Worm (Caenorhabditis elegans) whole organism, L3 larva: ENCODE results near the gene catp-2.
A peak's percentile ranks its signal among the peaks of the same experiment; 100 is the strongest.

Source experiments
- R02D3.7 ChIP-seq: fragments of 150-350 bp; optimal IDR thresholded peaks from 2 replicates; lab custom pipeline; 2014; ENCODE audit warnings: missing biosample characterization, missing genetic modification characterization
- aly-2 ChIP-seq: fragments of 150-350 bp; optimal IDR thresholded peaks from 2 replicates; lab custom pipeline; 2014; ENCODE audit warnings: missing biosample characterization, missing genetic modification characterization
- ama-1 ChIP-seq: fragments of 150-350 bp; optimal IDR thresholded peaks from 2 replicates; lab custom pipeline; 2018
- ceh-16 ChIP-seq: sonication (generic microtip); optimal IDR thresholded peaks from 2 replicates; lab custom pipeline; 2017; ENCODE audit warnings: missing biosample characterization, missing genetic modification characterization
- ceh-28 ChIP-seq: fragments of 150-350 bp; optimal IDR thresholded peaks from 2 replicates; lab custom pipeline; 2014; ENCODE audit warnings: missing biosample characterization, missing genetic modification reagents, missing genetic modification characterization
- ceh-82 ChIP-seq: fragments of 150-350 bp; optimal IDR thresholded peaks from 2 replicates; lab custom pipeline; 2014; ENCODE audit warnings: missing biosample characterization, missing genetic modification characterization
- ceh-9 ChIP-seq: sonication (generic microtip); optimal IDR thresholded peaks from 2 replicates; lab custom pipeline; 2018; ENCODE audit warnings: missing biosample characterization, missing genetic modification characterization
- daf-12 ChIP-seq: fragments of 150-350 bp; optimal IDR thresholded peaks from 2 replicates; lab custom pipeline; 2014; ENCODE audit warnings: missing biosample characterization, missing genetic modification reagents, missing genetic modification characterization
- egl-5 ChIP-seq: fragments of 150-350 bp; optimal IDR thresholded peaks from 2 replicates; lab custom pipeline; 2017; ENCODE audit warnings: missing biosample characterization, missing genetic modification reagents, missing genetic modification characterization, inconsistent platforms
- elt-1 ChIP-seq: fragments of 150-350 bp; optimal IDR thresholded peaks from 2 replicates; lab custom pipeline; 2014; ENCODE audit warnings: missing biosample characterization, missing genetic modification characterization
- elt-2 ChIP-seq: sonication (generic microtip); optimal IDR thresholded peaks from 2 replicates; lab custom pipeline; 2016; ENCODE audit warnings: missing genetic modification reagents, mild to moderate bottlenecking, missing genetic modification characterization, missing compliant biosample characterization
- elt-3 ChIP-seq, 3 experiments: fragments of 150-350 bp in 1 of 3; sonication (generic microtip) in 2 of 3; optimal IDR thresholded peaks; 2 replicates in 2 of 3; 4 replicates in 1 of 3; lab custom pipeline; 2014 to 2017; ENCODE audit warnings: missing biosample characterization in 3 of 3, missing genetic modification characterization in 3 of 3
- fkh-10 ChIP-seq: sonication (generic microtip); optimal IDR thresholded peaks from 2 replicates; lab custom pipeline; 2017; ENCODE audit warnings: missing biosample characterization, missing genetic modification reagents, missing genetic modification characterization
- fkh-2 ChIP-seq: fragments of 150-350 bp; optimal IDR thresholded peaks from 2 replicates; lab custom pipeline; 2014; ENCODE audit warnings: missing biosample characterization, missing genetic modification reagents, missing genetic modification characterization
- hmg-11 ChIP-seq: sonication (generic microtip); optimal IDR thresholded peaks from 2 replicates; lab custom pipeline; 2016; ENCODE audit warnings: missing genetic modification characterization, missing compliant biosample characterization
- lin-15B ChIP-seq: fragments of 150-350 bp; optimal IDR thresholded peaks from 2 replicates; lab custom pipeline; 2014; ENCODE audit warnings: missing biosample characterization, missing genetic modification characterization
- lsy-12 ChIP-seq: sonication (generic microtip); optimal IDR thresholded peaks from 2 replicates; lab custom pipeline; 2016; ENCODE audit warnings: mild to moderate bottlenecking, missing genetic modification characterization, missing compliant biosample characterization
- mdl-1 ChIP-seq: fragments of 150-350 bp; optimal IDR thresholded peaks from 2 replicates; lab custom pipeline; 2014; ENCODE audit warnings: missing biosample characterization, missing genetic modification characterization
- mml-1 ChIP-seq: fragments of 150-350 bp; sonication (generic microtip); optimal IDR thresholded peaks from 3 replicates; lab custom pipeline; 2014; ENCODE audit warnings: missing biosample characterization, missing genetic modification characterization
- nfya-1 ChIP-seq: sonication (generic microtip); optimal IDR thresholded peaks from 2 replicates; lab custom pipeline; 2017; ENCODE audit warnings: missing genetic modification characterization, mild to moderate bottlenecking, missing compliant biosample characterization, antibody characterized with exemption, moderate library complexity; ENCODE audit not compliant: insufficient read depth
- nhr-11 ChIP-seq: fragments of 150-350 bp; optimal IDR thresholded peaks from 2 replicates; lab custom pipeline; 2014; ENCODE audit warnings: missing biosample characterization, missing genetic modification characterization
- nhr-23 ChIP-seq: fragments of 150-350 bp; optimal IDR thresholded peaks from 2 replicates; lab custom pipeline; 2014; ENCODE audit warnings: missing biosample characterization, missing genetic modification reagents, missing genetic modification characterization
- nhr-237 ChIP-seq: fragments of 150-350 bp; optimal IDR thresholded peaks from 2 replicates; lab custom pipeline; 2014; ENCODE audit warnings: missing biosample characterization, missing genetic modification characterization
- nhr-25 ChIP-seq: sonication (generic microtip); optimal IDR thresholded peaks from 2 replicates; lab custom pipeline; 2017; ENCODE audit warnings: missing biosample characterization, missing genetic modification characterization
- nhr-28 ChIP-seq: fragments of 150-350 bp; optimal IDR thresholded peaks from 2 replicates; lab custom pipeline; 2014; ENCODE audit warnings: missing biosample characterization, missing genetic modification characterization
- nhr-43 ChIP-seq: sonication (generic microtip); optimal IDR thresholded peaks from 2 replicates; lab custom pipeline; 2016; ENCODE audit warnings: mild to moderate bottlenecking, missing genetic modification characterization, missing compliant biosample characterization; ENCODE audit not compliant: poor library complexity, severe bottlenecking
- nhr-67 ChIP-seq: fragments of 150-350 bp; optimal IDR thresholded peaks from 2 replicates; lab custom pipeline; 2014; ENCODE audit warnings: missing biosample characterization, missing genetic modification characterization
- nhr-76 ChIP-seq: fragments of 150-350 bp; sonication (generic microtip); optimal IDR thresholded peaks from 5 replicates; lab custom pipeline; 2014; ENCODE audit warnings: missing biosample characterization, missing genetic modification characterization
- nhr-77 ChIP-seq: fragments of 150-350 bp; optimal IDR thresholded peaks from 2 replicates; lab custom pipeline; 2014; ENCODE audit warnings: missing biosample characterization, missing genetic modification characterization
- pha-4 ChIP-seq: fragments of 150-350 bp; optimal IDR thresholded peaks from 2 replicates; lab custom pipeline; 2014; ENCODE audit warnings: missing biosample characterization, missing genetic modification reagents, missing genetic modification characterization
- sea-2 ChIP-seq: fragments of 150-350 bp; sonication (generic microtip); optimal IDR thresholded peaks from 4 replicates; lab custom pipeline; 2014; ENCODE audit warnings: missing biosample characterization, missing genetic modification reagents, missing genetic modification characterization
- tbx-2 ChIP-seq: sonication (generic microtip); optimal IDR thresholded peaks from 2 replicates; lab custom pipeline; 2016; ENCODE audit warnings: mild to moderate bottlenecking, missing genetic modification characterization, missing compliant biosample characterization
- unc-39 ChIP-seq: sonication (generic microtip); optimal IDR thresholded peaks from 4 replicates; lab custom pipeline; 2017; ENCODE audit warnings: missing biosample characterization, missing genetic modification characterization
- unc-62 ChIP-seq: fragments of 150-350 bp; sonication (generic microtip); optimal IDR thresholded peaks from 4 replicates; lab custom pipeline; 2014; ENCODE audit warnings: missing biosample characterization, missing genetic modification reagents, missing genetic modification characterization
- zag-1 ChIP-seq: fragments of 150-350 bp; optimal IDR thresholded peaks from 2 replicates; lab custom pipeline; 2014; ENCODE audit warnings: missing biosample characterization, missing genetic modification characterization
- ztf-4 ChIP-seq: fragments of 150-350 bp; optimal IDR thresholded peaks from 2 replicates; lab custom pipeline; 2014; ENCODE audit warnings: missing biosample characterization, missing genetic modification characterization

catp-2 gene

ce11 chrV:4918664-4919257 is 15.7 kb upstream of the catp-2 start, which contains the start of gene C02E7.6:
Gene C02E7.6 (plus strand): TSS chrV:4919207.
- peak; percentile 94 for TF ChIP-seq elt-1 (tag; lab: Kevin White, UChicago)
- no peak for TF ChIP-seq nhr-76
- TF ChIP-seq nhr-77, result no peak
- TF ChIP-seq fkh-2 (tag; lab: Kevin White, UChicago), result no peak
- TF ChIP-seq mml-1 (tag; lab: Kevin White, UChicago), result no peak
- no peak for TF ChIP-seq nhr-237 (tag; lab: Kevin White, UChicago)
- TF ChIP-seq nfya-1, result peak; percentile 9
- TF ChIP-seq nhr-11 (tag; lab: Kevin White, UChicago), result no peak
- TF ChIP-seq ceh-28, result no peak
- no peak for TF ChIP-seq ceh-16 (tag; lab: Kevin White, UChicago)
- TF ChIP-seq unc-39 (tag; lab: Kevin White, UChicago), result no peak
- TF ChIP-seq nhr-67 (tag; lab: Kevin White, UChicago), result no peak
- peak; percentile 0 for TF ChIP-seq nhr-23
- TF ChIP-seq tbx-2 (tag; lab: Kevin White, UChicago), result no peak
- no peak for TF ChIP-seq ceh-9
- peak in 1 of 3 experiments; percentile 22 for TF ChIP-seq elt-3 (tag; optimal IDR thresholded peaks at IDR 0.05; lab: Kevin White, UChicago)
- no peak for TF ChIP-seq unc-62
- TF ChIP-seq nhr-43 (tag; lab: Kevin White, UChicago), result peak; percentile 92
- no peak for TF ChIP-seq egl-5 (tag; lab: Kevin White, UChicago)
- no peak for TF ChIP-seq ceh-82
- no peak for TF ChIP-seq elt-2 (tag; lab: Kevin White, UChicago)
- TF ChIP-seq aly-2, result no peak
- TF ChIP-seq nhr-28, result no peak
- TF ChIP-seq zag-1 (tag; lab: Kevin White, UChicago), result no peak
- peak; percentile 97 for TF ChIP-seq nhr-25 (tag; lab: Kevin White, UChicago)

- TF ChIP-seq lsy-12 (tag; lab: Kevin White, UChicago), result no peak
- no peak for TF ChIP-seq ztf-4 (tag; lab: Kevin White, UChicago)
- TF ChIP-seq nhr-237 (tag; lab: Kevin White, UChicago), result no peak
- TF ChIP-seq pha-4 (tag; lab: Kevin White, UChicago), result no peak
- TF ChIP-seq nhr-28, result no peak
- TF ChIP-seq sea-2 (GFP tag; lab: Kevin White, UChicago), result no peak
- TF ChIP-seq daf-12 (tag; lab: Kevin White, UChicago), result no peak
Measured at ce11 chrV:4920690-4921152, 13.8 kb upstream of the catp-2 start, which contains the start of the genes C02E7.8 and srh-23. Gene C02E7.8 (minus strand): TSS chrV:4920790. Gene srh-23 (plus strand): TSS chrV:4921102.

ce11 chrV:4922024-4922423 is 12.5 kb upstream of the catp-2 start, which contains the start of gene srh-22:
Gene srh-22 (plus strand): TSS chrV:4922324.
- no peak for TF ChIP-seq elt-2 (tag; lab: Kevin White, UChicago)
- no peak for TF ChIP-seq ama-1 (lab: Kevin White, UChicago)
- no peak for TF ChIP-seq daf-12 (tag; lab: Kevin White, UChicago)
- TF ChIP-seq fkh-10 (GFP tag; lab: Kevin White, UChicago), result no peak
- TF ChIP-seq nhr-25 (tag; lab: Kevin White, UChicago), result no peak
- TF ChIP-seq nhr-76, result no peak
- no peak for TF ChIP-seq hmg-11 (tag; lab: Kevin White, UChicago)
- no peak for TF ChIP-seq lin-15B (tag; lab: Kevin White, UChicago)
- no peak for TF ChIP-seq unc-62
- no peak for TF ChIP-seq mdl-1
- no peak for TF ChIP-seq ceh-82
- TF ChIP-seq egl-5 (tag; lab: Kevin White, UChicago), result no peak
- TF ChIP-seq elt-3 (tag; optimal IDR thresholded peaks at IDR 0.05; lab: Kevin White, UChicago), result no peak
- no peak for TF ChIP-seq zag-1 (tag; lab: Kevin White, UChicago)
- TF ChIP-seq ceh-9, result no peak

- TF ChIP-seq ceh-28 (no peak), R02D3.7 (tag; lab: Kevin White, UChicago) (no peak), egl-5 (tag; lab: Kevin White, UChicago) (no peak)
Measured at ce11 chrV:4924618-4925017, 9.9 kb upstream of the catp-2 start, which contains the start of gene srh-20. Gene srh-20 (plus strand): TSS chrV:4924918.
